Fruit fly (Drosophila melanogaster) whole organism, embryonic: ENCODE measurements around the gene Sema5c.

Experiments used
- Ada2b ChIP-seq: fragments of 200-800 bp; sonication (Bioruptor generic); IDR thresholded peaks from 2 replicates; pipeline ENCODE4 v1.3.6; 2022; ENCODE audit warnings: missing biosample characterization, missing genetic modification characterization
- Atf6 ChIP-seq: fragments of 200-800 bp; sonication (Bioruptor generic); IDR thresholded peaks from 2 replicates; pipeline ENCODE4 v1.3.6; 2022; ENCODE audit warnings: missing biosample characterization, missing genetic modification characterization
- Blimp-1 ChIP-seq: fragments of 200-800 bp; sonication (Bioruptor generic); optimal IDR thresholded peaks from 3 replicates; lab custom pipeline; 2018; ENCODE audit warnings: missing biosample characterization, missing genetic modification characterization, mild to moderate bottlenecking, moderate library complexity, missing genetic modification reagents
- CG10274 ChIP-seq: fragments of 200-800 bp; sonication (Bioruptor generic); optimal IDR thresholded peaks from 3 replicates; lab custom pipeline; 2017; ENCODE audit warnings: missing biosample characterization, mild to moderate bottlenecking, missing genetic modification characterization
- CG10431 ChIP-seq: fragments of 200-800 bp; sonication (Bioruptor generic); optimal IDR thresholded peaks from 3 replicates; lab custom pipeline; 2018; ENCODE audit warnings: missing biosample characterization, mild to moderate bottlenecking, missing genetic modification characterization
- CG10565 ChIP-seq: fragments of 200-800 bp; sonication (Bioruptor generic); optimal IDR thresholded peaks from 3 replicates; lab custom pipeline; 2016; ENCODE audit warnings: missing biosample characterization, mild to moderate bottlenecking, missing genetic modification characterization
- CG12299 ChIP-seq: fragments of 200-800 bp; sonication (Bioruptor generic); optimal IDR thresholded peaks from 2 replicates; lab custom pipeline; 2018; ENCODE audit warnings: missing biosample characterization, mild to moderate bottlenecking, missing genetic modification characterization
- CG13775 ChIP-seq: fragments of 200-800 bp; sonication (Bioruptor generic); optimal IDR thresholded peaks from 3 replicates; lab custom pipeline; 2017; ENCODE audit warnings: missing biosample characterization, mild to moderate bottlenecking, missing genetic modification characterization
- CG15696 ChIP-seq: fragments of 200-800 bp; sonication (Bioruptor generic); optimal IDR thresholded peaks from 2 replicates; lab custom pipeline; 2019; ENCODE audit warnings: missing biosample characterization, mild to moderate bottlenecking, missing genetic modification characterization, moderate library complexity
- CG17186 ChIP-seq: fragments of 200-800 bp; sonication (Bioruptor generic); optimal IDR thresholded peaks from 3 replicates; lab custom pipeline; 2017; ENCODE audit warnings: missing biosample characterization, missing genetic modification reagents, missing genetic modification characterization
- CG17328 ChIP-seq: fragments of 200-800 bp; sonication (Bioruptor generic); IDR thresholded peaks from 2 replicates; pipeline ENCODE4 v1.3.6; 2022; ENCODE audit warnings: missing biosample characterization, missing genetic modification characterization
- CG17612 ChIP-seq: fragments of 200-800 bp; sonication (Bioruptor generic); IDR thresholded peaks from 2 replicates; pipeline ENCODE4 v1.3.6; 2022; ENCODE audit warnings: missing biosample characterization, missing genetic modification characterization
- CG3163 ChIP-seq: fragments of 200-800 bp; sonication (Bioruptor generic); optimal IDR thresholded peaks from 3 replicates; lab custom pipeline; 2016; ENCODE audit warnings: missing biosample characterization, missing genetic modification characterization
- CG32772 ChIP-seq: fragments of 200-800 bp; sonication (Bioruptor generic); IDR thresholded peaks from 2 replicates; pipeline ENCODE4 v1.3.6; 2022; ENCODE audit warnings: missing biosample characterization, missing genetic modification characterization
- CG6683 ChIP-seq: fragments of 200-800 bp; sonication (Bioruptor generic); optimal IDR thresholded peaks from 2 replicates; lab custom pipeline; 2017; ENCODE audit warnings: missing biosample characterization, mild to moderate bottlenecking, missing genetic modification characterization, missing genetic modification reagents
- CG7357 ChIP-seq: fragments of 200-800 bp; sonication (Bioruptor generic); IDR thresholded peaks from 3 replicates; pipeline ENCODE4 v1.3.6; 2022; ENCODE audit warnings: missing biosample characterization, missing genetic modification characterization
- CG7745 ChIP-seq: fragments of 200-800 bp; sonication (Bioruptor generic); optimal IDR thresholded peaks from 2 replicates; lab custom pipeline; 2018; ENCODE audit warnings: missing biosample characterization, mild to moderate bottlenecking, missing genetic modification characterization, moderate library complexity
- CG9609 ChIP-seq: fragments of 200-800 bp; sonication (Bioruptor generic); optimal IDR thresholded peaks from 3 replicates; lab custom pipeline; 2016; ENCODE audit warnings: missing biosample characterization, missing genetic modification characterization
- CG9876 ChIP-seq: fragments of 200-800 bp; sonication (Bioruptor generic); optimal IDR thresholded peaks from 2 replicates; lab custom pipeline; 2016; ENCODE audit warnings: missing biosample characterization, missing genetic modification characterization
- Dip3 ChIP-seq: fragments of 200-800 bp; sonication (Bioruptor generic); optimal IDR thresholded peaks from 3 replicates; lab custom pipeline; 2016; ENCODE audit warnings: missing biosample characterization, missing genetic modification characterization
- Fer3 ChIP-seq: fragments of 200-800 bp; sonication (Bioruptor generic); optimal IDR thresholded peaks from 2 replicates; lab custom pipeline; 2018; ENCODE audit warnings: missing biosample characterization, mild to moderate bottlenecking, missing genetic modification characterization, moderate library complexity
- HLH4C ChIP-seq: fragments of 200-800 bp; sonication (Bioruptor generic); IDR thresholded peaks from 3 replicates; pipeline ENCODE4 v1.3.6; 2022; ENCODE audit warnings: missing biosample characterization, missing genetic modification characterization; ENCODE audit not compliant: partially characterized antibody
- HLH54F ChIP-seq: fragments of 200-800 bp; sonication (Bioruptor generic); optimal IDR thresholded peaks from 3 replicates; lab custom pipeline; 2016; ENCODE audit warnings: missing biosample characterization, missing genetic modification characterization
- Lhr ChIP-seq: fragments of 200-800 bp; sonication (Bioruptor generic); optimal IDR thresholded peaks from 3 replicates; lab custom pipeline; 2017; ENCODE audit warnings: mild to moderate bottlenecking, missing biosample characterization, missing genetic modification reagents, missing genetic modification characterization
- Meics ChIP-seq: fragments of 200-800 bp; sonication (Bioruptor generic); optimal IDR thresholded peaks from 2 replicates; lab custom pipeline; 2017; ENCODE audit warnings: missing biosample characterization, mild to moderate bottlenecking, missing genetic modification characterization
- Mes4 ChIP-seq: fragments of 200-800 bp; sonication (Bioruptor generic); optimal IDR thresholded peaks from 2 replicates; lab custom pipeline; 2016; ENCODE audit warnings: missing biosample characterization, missing genetic modification characterization
- NfI ChIP-seq: fragments of 200-800 bp; sonication (Bioruptor generic); optimal IDR thresholded peaks from 3 replicates; lab custom pipeline; 2018; ENCODE audit warnings: missing biosample characterization, mild to moderate bottlenecking, missing genetic modification characterization, moderate library complexity
- Oaz ChIP-seq: fragments of 200-800 bp; sonication (Bioruptor generic); IDR thresholded peaks from 2 replicates; pipeline ENCODE4 v1.3.6; 2022; ENCODE audit warnings: missing biosample characterization, missing genetic modification characterization
- PHDP ChIP-seq: fragments of 200-800 bp; sonication (Bioruptor generic); optimal IDR thresholded peaks from 3 replicates; lab custom pipeline; 2018; ENCODE audit warnings: missing biosample characterization, mild to moderate bottlenecking, missing genetic modification characterization, moderate library complexity
- Rx ChIP-seq: fragments of 200-800 bp; sonication (Bioruptor generic); IDR thresholded peaks from 2 replicates; pipeline ENCODE4 v1.3.6; 2022; ENCODE audit warnings: missing biosample characterization, missing genetic modification characterization
- Sry-β ChIP-seq: fragments of 200-800 bp; sonication (Bioruptor generic); optimal IDR thresholded peaks from 2 replicates; lab custom pipeline; 2018; ENCODE audit warnings: missing biosample characterization, mild to moderate bottlenecking, missing genetic modification characterization, moderate library complexity
- cas ChIP-seq: fragments of 200-800 bp; sonication (Bioruptor generic); IDR thresholded peaks from 2 replicates; pipeline ENCODE4 v1.3.6; 2022; ENCODE audit warnings: missing biosample characterization, missing genetic modification characterization
- chinmo ChIP-seq: fragments of 200-800 bp; sonication (Bioruptor generic); IDR thresholded peaks from 4 replicates; pipeline ENCODE4 v1.3.6; 2022; ENCODE audit warnings: missing biosample characterization, missing genetic modification characterization; ENCODE audit not compliant: partially characterized antibody
- cwo ChIP-seq: fragments of 200-800 bp; sonication (Bioruptor generic); optimal IDR thresholded peaks from 3 replicates; lab custom pipeline; 2017; ENCODE audit warnings: missing biosample characterization, missing genetic modification characterization, mild to moderate bottlenecking, moderate library complexity, missing genetic modification reagents
- danr ChIP-seq: fragments of 200-800 bp; sonication (Bioruptor generic); IDR thresholded peaks from 2 replicates; pipeline ENCODE4 v1.3.6; 2022; ENCODE audit warnings: missing biosample characterization, missing genetic modification characterization
- exex ChIP-seq: fragments of 200-800 bp; sonication (Bioruptor generic); optimal IDR thresholded peaks from 4 replicates; lab custom pipeline; 2018; ENCODE audit warnings: missing biosample characterization, mild to moderate bottlenecking, missing genetic modification characterization, moderate library complexity
- h ChIP-seq: fragments of >200 bp; optimal IDR thresholded peaks from 2 replicates; lab custom pipeline; 2017
- hkb ChIP-seq, 2 experiments: fragments of 200-800 bp in 1 of 2; fragments of >200 bp in 1 of 2; sonication (Bioruptor generic) in 1 of 2; IDR thresholded peaks in 1 of 2; optimal IDR thresholded peaks in 1 of 2; 2 replicates each; pipeline versions ENCODE4 v1.3.6 to Lab custom; 2017 to 2022; ENCODE audit warnings: missing biosample characterization in 1 of 2, missing genetic modification characterization in 1 of 2
- jing ChIP-seq: fragments of 200-800 bp; sonication (Bioruptor generic); optimal IDR thresholded peaks from 2 replicates; lab custom pipeline; 2018; ENCODE audit warnings: missing biosample characterization, mild to moderate bottlenecking, missing genetic modification characterization
- knrl ChIP-seq: fragments of 200-800 bp; sonication (Bioruptor generic); IDR thresholded peaks from 3 replicates; pipeline ENCODE4 v1.3.6; 2022; ENCODE audit warnings: missing biosample characterization, missing genetic modification characterization; ENCODE audit not compliant: partially characterized antibody
- lov ChIP-seq, 2 experiments: fragments of 200-800 bp in 1 of 2; fragments of >200 bp in 1 of 2; sonication (Bioruptor generic) in 1 of 2; IDR thresholded peaks in 1 of 2; optimal IDR thresholded peaks in 1 of 2; 2 replicates in 1 of 2; 3 replicates in 1 of 2; pipeline versions ENCODE4 v1.3.6 to Lab custom; 2017 to 2022; ENCODE audit warnings: missing biosample characterization in 1 of 2, missing genetic modification characterization in 1 of 2
- oc ChIP-seq: fragments of 200-800 bp; sonication (Bioruptor generic); optimal IDR thresholded peaks from 2 replicates; lab custom pipeline; 2018; ENCODE audit warnings: missing biosample characterization, mild to moderate bottlenecking, missing genetic modification characterization, moderate library complexity
- prd ChIP-seq, 3 experiments: fragments of >200 bp in 2 of 3; fragments of 200-800 bp in 1 of 3; sonication (Bioruptor generic) in 1 of 3; optimal IDR thresholded peaks in 2 of 3; IDR thresholded peaks in 1 of 3; 2 replicates in 2 of 3; 3 replicates in 1 of 3; pipeline versions ENCODE4 v1.3.6 to Lab custom; 2017 to 2022; ENCODE audit warnings: missing biosample characterization in 1 of 3, missing genetic modification characterization in 1 of 3
- ranshi ChIP-seq: fragments of 200-800 bp; sonication (Bioruptor generic); IDR thresholded peaks from 2 replicates; pipeline ENCODE4 v1.3.6; 2022; ENCODE audit warnings: missing biosample characterization, missing genetic modification characterization
- repo ChIP-seq: fragments of 200-800 bp; sonication (Bioruptor generic); optimal IDR thresholded peaks from 2 replicates; lab custom pipeline; 2016; ENCODE audit warnings: missing biosample characterization, missing genetic modification characterization
- sima ChIP-seq: fragments of 200-800 bp; sonication (Bioruptor generic); optimal IDR thresholded peaks from 2 replicates; lab custom pipeline; 2016; ENCODE audit warnings: missing biosample characterization, missing genetic modification characterization
- slbo ChIP-seq: fragments of 200-800 bp; sonication (Bioruptor generic); IDR thresholded peaks from 2 replicates; pipeline ENCODE4 v1.3.6; 2022; ENCODE audit warnings: missing biosample characterization, missing genetic modification characterization
- vfl ChIP-seq: fragments of 200-800 bp; sonication (Bioruptor generic); optimal IDR thresholded peaks from 2 replicates; lab custom pipeline; 2016; ENCODE audit warnings: missing biosample characterization, missing genetic modification characterization
- zfh2 ChIP-seq: fragments of 200-800 bp; sonication (Bioruptor generic); optimal IDR thresholded peaks from 2 replicates; lab custom pipeline; 2016; ENCODE audit warnings: missing biosample characterization, missing genetic modification characterization

The Sema5c gene

dm6 chr3L:12062788-12063218, 18.8 kb downstream of the Sema5c start (continued):
- no peak for TF ChIP-seq knrl (GFP tag; lab: Robert Waterston, UW)
- no peak for TF ChIP-seq Meics (GFP tag; lab: Kevin White, UChicago)
- no peak for TF ChIP-seq CG10274
- TF ChIP-seq slbo (GFP tag; lab: Robert Waterston, UW), result no peak
- no peak for TF ChIP-seq CG9876
- TF ChIP-seq CG10431 (GFP tag; lab: Kevin White, UChicago), result no peak
- peak; percentile 33; the same call in 1 of the 2 replicates for TF ChIP-seq CG32772
- TF ChIP-seq CG10565, result no peak
- TF ChIP-seq CG6683 (GFP tag; lab: Kevin White, UChicago), result no peak
- TF ChIP-seq Mes4, result no peak
- TF ChIP-seq CG17328 (GFP tag; lab: Robert Waterston, UW), result peak; percentile 84
- TF ChIP-seq CG17186, result peak; percentile 12
- no peak for TF ChIP-seq chinmo (GFP tag; lab: Robert Waterston, UW)
- no peak for TF ChIP-seq sima (GFP tag; lab: Kevin White, UChicago)
- no peak for TF ChIP-seq cas (GFP tag; lab: Robert Waterston, UW)
- peak; percentile 50 for TF ChIP-seq jing (GFP tag; lab: Kevin White, UChicago)
- TF ChIP-seq CG7357 (GFP tag; lab: Robert Waterston, UW), result peak; percentile 20; the same call in 1 of the 3 replicates
- TF ChIP-seq CG9609, result peak; percentile 13
- TF ChIP-seq oc (tag; lab: Kevin White, UChicago), result no peak
- TF ChIP-seq Fer3 (tag; lab: Kevin White, UChicago), result no peak
- TF ChIP-seq HLH4C, result no peak
- no peak for TF ChIP-seq hkb (optimal IDR thresholded peaks at IDR 0.05; lab: Kevin White, UChicago)
- TF ChIP-seq hkb (GFP tag; IDR thresholded peaks at IDR 0.05; lab: Robert Waterston, UW), result peak; percentile 17; the same call in 1 of the 2 replicates
- peak; percentile 5 for TF ChIP-seq CG12299 (tag; lab: Kevin White, UChicago)
- TF ChIP-seq Lhr, result peak; percentile 27
- peak; percentile 5 for TF ChIP-seq CG13775 (GFP tag; lab: Kevin White, UChicago)
- TF ChIP-seq Sry-β (GFP tag; lab: Kevin White, UChicago), result no peak
- no peak for TF ChIP-seq repo
- no peak for TF ChIP-seq Atf6 (GFP tag; lab: Robert Waterston, UW)
- no peak for TF ChIP-seq vfl (GFP tag; lab: Kevin White, UChicago)
- peak; percentile 52; the same call in 1 of the 2 replicates for TF ChIP-seq ranshi (GFP tag; lab: Robert Waterston, UW)
- TF ChIP-seq prd (optimal IDR thresholded peaks at IDR 0.05; lab: Kevin White, UChicago), result no peak
- peak; percentile 86 for TF ChIP-seq prd (GFP tag; IDR thresholded peaks at IDR 0.05; lab: Robert Waterston, UW)
- TF ChIP-seq CG15696 (tag; lab: Kevin White, UChicago), result peak; percentile 89
- TF ChIP-seq h (lab: Kevin White, UChicago), result no peak
- TF ChIP-seq Ada2b (GFP tag; lab: Robert Waterston, UW), result no peak
- TF ChIP-seq Dip3 (GFP tag; lab: Kevin White, UChicago), result no peak
- no peak for TF ChIP-seq cwo (GFP tag; lab: Kevin White, UChicago)
- peak; percentile 44 for TF ChIP-seq Blimp-1
- no peak for TF ChIP-seq HLH54F (GFP tag; lab: Kevin White, UChicago)
- peak; percentile 70 for TF ChIP-seq CG7745 (tag; lab: Kevin White, UChicago)
- TF ChIP-seq Oaz (GFP tag; lab: Robert Waterston, UW), result no peak
- peak; percentile 31 for TF ChIP-seq PHDP (tag; lab: Kevin White, UChicago)
- no peak for TF ChIP-seq CG17612 (GFP tag; lab: Robert Waterston, UW)
- TF ChIP-seq CG3163 (GFP tag; lab: Kevin White, UChicago), result no peak
- no peak for TF ChIP-seq lov (optimal IDR thresholded peaks at IDR 0.05; lab: Kevin White, UChicago)
- peak; percentile 77; the same call in 1 of the 3 replicates for TF ChIP-seq lov (GFP tag; IDR thresholded peaks at IDR 0.05; lab: Robert Waterston, UW)
- TF ChIP-seq zfh2 (GFP tag; lab: Kevin White, UChicago), result no peak
- TF ChIP-seq Rx (GFP tag; lab: Robert Waterston, UW), result 0 out of 2 replicates have a peak, but pooled peaks have one; percentile 37
- TF ChIP-seq danr (GFP tag; lab: Robert Waterston, UW), result no peak
- TF ChIP-seq exex (tag; lab: Kevin White, UChicago), result no peak
- TF ChIP-seq NfI, result peak; percentile 1
